Fruit fly (Drosophila melanogaster) S2 (cell line): ENCODE data around the gene Muc68D.

Source experiments
- CG8478 ChIP-seq: fragments of >200 bp; optimal IDR thresholded peaks from 2 replicates; lab custom pipeline; 2018
- CTCF ChIP-seq, 2 experiments: fragments of >200 bp; optimal IDR thresholded peaks; 2 replicates each; lab custom pipeline; 2018

dm6 chr3L:11816641-11817040, 44.7 kb upstream of the Muc68D start:
- no peak for TF ChIP-seq CTCF (optimal IDR thresholded peaks at IDR 0.05; lab: Kevin White, UChicago)
- no peak for TF ChIP-seq CG8478 (lab: Kevin White, UChicago)
